Fruit fly (Drosophila melanogaster) S2 (cell line): ENCODE data around the gene CG17377.

Experiments
- CG8478 ChIP-seq: fragments of >200 bp; optimal IDR thresholded peaks from 2 replicates; lab custom pipeline; 2018
- CTCF ChIP-seq, 2 experiments: fragments of >200 bp; optimal IDR thresholded peaks; 2 replicates each; lab custom pipeline; 2018

DNA sequence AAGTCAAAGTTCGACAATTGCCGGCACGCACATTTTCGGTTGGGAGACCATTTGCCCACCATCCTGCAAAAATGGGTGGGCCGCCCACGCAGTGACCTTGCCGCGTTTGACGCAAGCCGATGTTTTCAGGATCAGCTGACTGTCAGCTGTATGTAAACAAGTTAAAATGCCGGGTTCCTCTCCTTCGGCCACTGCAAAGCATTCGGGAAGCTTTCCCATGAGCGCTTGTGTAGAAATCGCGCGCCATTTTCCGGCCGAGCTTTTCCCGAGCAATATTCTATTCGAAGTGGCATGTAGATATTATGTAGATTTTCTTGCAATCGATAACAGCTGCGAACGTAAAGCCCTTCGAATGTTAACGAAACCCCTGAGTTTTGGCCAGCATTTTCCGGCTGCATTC is 29.0 kb downstream of the CG17377 start, which contains the start of gene CG17378:
- TF ChIP-seq CTCF (optimal IDR thresholded peaks at IDR 0.05; lab: Kevin White, UChicago) (no peak), CG8478 (lab: Kevin White, UChicago) (no peak)
